Worm (Caenorhabditis elegans) whole organism, late embryonic: ENCODE data around the gene F49F1.17.

Experiments
- hlh-6 ChIP-seq: sonication (generic microtip); optimal IDR thresholded peaks from 2 replicates; lab custom pipeline; 2016; ENCODE audit warnings: missing genotype, missing genetic modification characterization, missing compliant biosample characterization
- pha-4 ChIP-seq: fragments of 150-350 bp; optimal IDR thresholded peaks from 2 replicates; lab custom pipeline; 2018; ENCODE audit warnings: missing biosample characterization, missing genetic modification reagents, missing genetic modification characterization

DNA sequence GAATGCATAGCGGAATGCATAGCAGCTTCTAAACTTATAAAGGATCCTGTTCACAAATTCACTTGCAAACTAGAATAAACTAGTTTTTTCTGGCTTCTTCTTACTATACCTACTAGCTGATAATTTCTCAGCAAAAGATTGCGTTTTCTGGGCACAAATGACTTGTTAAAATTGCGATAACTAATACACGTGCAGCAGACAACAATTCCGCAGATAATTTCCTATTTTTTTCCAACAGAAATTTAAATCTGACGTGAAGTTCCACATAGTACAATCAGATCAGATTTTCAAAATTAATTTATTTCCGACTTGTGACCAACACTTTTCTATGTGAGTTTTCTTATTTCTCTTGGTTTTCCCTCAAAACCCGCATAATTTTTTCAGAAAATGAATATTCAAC is 28.7 kb upstream of the F49F1.17 start, which contains the start of gene scrm-8:
- TF ChIP-seq hlh-6 = no peak
- TF ChIP-seq pha-4 (tag; lab: Kevin White, UChicago) = no peak
